Worm (Caenorhabditis elegans) whole organism, late embryonic: ENCODE data around the gene arrd-6.

Experiments used
- ama-1 ChIP-seq: fragments of 150-350 bp; optimal IDR thresholded peaks from 2 replicates; lab custom pipeline; 2014
- madf-2 ChIP-seq: sonication (generic microtip); optimal IDR thresholded peaks from 2 replicates; lab custom pipeline; 2017; ENCODE audit warnings: missing genetic modification characterization, missing compliant biosample characterization
- ttx-3 ChIP-seq: sonication (generic microtip); optimal IDR thresholded peaks from 2 replicates; lab custom pipeline; 2016; ENCODE audit warnings: missing genetic modification reagents, missing genetic modification characterization, missing compliant biosample characterization
- zip-5 ChIP-seq: sonication (generic microtip); optimal IDR thresholded peaks from 2 replicates; lab custom pipeline; 2016; ENCODE audit warnings: missing genetic modification characterization, missing compliant biosample characterization

DNA sequence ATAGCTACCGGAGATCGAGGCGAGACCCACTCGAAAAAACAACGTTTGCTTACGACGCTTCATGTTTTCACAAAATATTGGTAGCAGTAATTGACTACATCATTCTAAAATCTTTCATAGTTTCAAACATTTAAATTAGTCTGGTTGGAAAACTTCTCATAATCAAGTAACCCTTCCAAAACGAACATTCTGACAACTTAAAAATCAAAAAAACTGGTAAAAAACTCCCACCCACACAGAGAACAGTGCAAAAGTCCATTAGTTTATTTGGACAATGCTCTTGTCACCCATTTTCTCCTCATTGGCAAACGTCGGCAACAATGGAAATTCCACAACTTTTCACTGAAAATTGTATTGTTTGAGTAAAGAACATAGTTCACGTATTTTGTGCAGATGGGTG lies 34.8 kb downstream of the arrd-6 start, which contains the start of gene F37H8.6:
- no peak for TF ChIP-seq ama-1 (lab: Kevin White, UChicago)
- no peak for TF ChIP-seq zip-5 (tag; lab: Kevin White, UChicago)
- TF ChIP-seq ttx-3 (tag; lab: Kevin White, UChicago): no peak
- TF ChIP-seq madf-2 (tag; lab: Kevin White, UChicago): no peak
